Fruit fly (Drosophila melanogaster) whole organism: ENCODE measurements around the gene mTTF.

Experiments used
- CG8478 ChIP-seq: fragments of >200 bp; optimal IDR thresholded peaks from 2 replicates; lab custom pipeline; 2018; ENCODE audit warnings: inconsistent platforms
- psq ChIP-seq: fragments of >200 bp; optimal IDR thresholded peaks from 2 replicates; lab custom pipeline; 2017
- usp ChIP-seq: fragments of >200 bp; optimal IDR thresholded peaks from 2 replicates; lab custom pipeline; 2017; ENCODE audit warnings: missing biosample characterization, missing genetic modification characterization, mixed read lengths

DNA sequence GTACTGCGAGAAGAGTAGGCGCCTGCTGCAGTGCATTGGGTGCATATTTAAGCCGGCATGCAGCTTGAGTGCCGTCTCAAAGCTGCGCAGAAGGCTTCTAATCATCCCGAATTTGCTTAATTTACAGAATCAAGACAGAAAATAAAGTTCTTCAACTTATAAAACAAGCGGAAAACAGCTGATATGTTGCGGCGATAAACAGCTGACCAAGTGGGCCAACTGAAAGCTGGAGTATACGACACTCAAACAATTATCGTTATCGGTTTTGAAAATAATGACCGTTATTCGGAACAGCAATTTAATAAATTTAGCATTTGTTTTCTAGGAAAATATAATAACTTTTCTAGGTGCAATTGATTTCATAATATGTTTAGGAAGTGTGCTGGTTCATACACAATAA lies at the start of gene mTTF:
- no peak for TF ChIP-seq CG8478 (lab: Kevin White, UChicago)
- no peak for TF ChIP-seq usp (GFP tag; lab: Kevin White, UChicago)
- no peak for TF ChIP-seq psq (lab: Kevin White, UChicago)
